Fruit fly (Drosophila melanogaster): ENCODE results near the gene CG13284.

Gene CG13284

DNA sequence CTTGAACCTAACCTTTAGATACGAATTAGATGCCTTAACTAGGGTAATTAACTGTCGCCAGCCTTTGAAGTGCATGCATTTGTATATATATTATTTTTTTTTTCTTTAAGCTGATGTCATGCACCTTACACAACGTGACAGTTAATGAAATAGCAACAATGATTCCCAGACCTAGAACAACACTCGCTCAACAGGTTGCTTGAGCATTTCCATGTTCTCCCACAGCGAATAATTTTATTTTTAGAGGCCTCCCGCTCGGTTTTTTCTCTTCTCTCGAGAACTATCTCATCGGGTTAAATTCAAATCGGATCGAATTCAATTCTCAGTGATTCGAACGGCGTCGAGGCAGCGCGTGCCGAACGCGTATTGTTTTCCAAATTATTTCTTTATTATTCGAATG is 49.8 kb downstream of the CG13284 start, which contains the start of gene Ugt37D1 (continued):
- peak in 1 of 2 experiments; percentile 68 for TF ChIP-seq Pdp1 (GFP tag; optimal IDR thresholded peaks at IDR 0.05)
- TF ChIP-seq jigr1 (GFP tag; IDR thresholded peaks at IDR 0.05) = no peak
- TF ChIP-seq jing (GFP tag; optimal IDR thresholded peaks at IDR 0.05) = no peak
- no peak for TF ChIP-seq Aef1 (GFP tag; IDR thresholded peaks at IDR 0.05)
- no peak for TF ChIP-seq Lhr (GFP tag; optimal IDR thresholded peaks at IDR 0.05)
- TF ChIP-seq NK7.1 (GFP tag; optimal IDR thresholded peaks at IDR 0.05) = no peak
- TF ChIP-seq Adf1 (GFP tag; IDR thresholded peaks at IDR 0.05) = no peak
- TF ChIP-seq CG15601 (tag; optimal IDR thresholded peaks at IDR 0.05) = no peak
- no peak for TF ChIP-seq esg (GFP tag; conservative IDR thresholded peaks at IDR 0.05)
- peak; percentile 9 for TF ChIP-seq sug (tag; optimal IDR thresholded peaks at IDR 0.05)
- TF ChIP-seq dysf (GFP tag; IDR thresholded peaks at IDR 0.05) = no peak
- TF ChIP-seq Six4 (GFP tag; optimal IDR thresholded peaks at IDR 0.05) = no peak
- no peak for TF ChIP-seq lbe (GFP tag; optimal IDR thresholded peaks at IDR 0.05)
- TF ChIP-seq Sox102F (GFP tag; optimal IDR thresholded peaks at IDR 0.05) = no peak
- TF ChIP-seq CG2712 (tag; optimal IDR thresholded peaks at IDR 0.05) = no peak
- TF ChIP-seq pros (GFP tag; optimal IDR thresholded peaks at IDR 0.05) = no peak
- TF ChIP-seq aop (GFP tag; IDR thresholded peaks at IDR 0.05) = no peak
- no peak for TF ChIP-seq CG5953 (GFP tag; IDR thresholded peaks at IDR 0.05)
- TF ChIP-seq sob (GFP tag; IDR thresholded peaks at IDR 0.05) = no peak
- no peak for TF ChIP-seq CG6175 (GFP tag; IDR thresholded peaks at IDR 0.05)
- no peak for TF ChIP-seq fu2 (GFP tag; optimal IDR thresholded peaks at IDR 0.05)
- no peak for TF ChIP-seq dan (GFP tag; IDR thresholded peaks at IDR 0.05)
- no peak for TF ChIP-seq CG33213 (GFP tag; optimal IDR thresholded peaks at IDR 0.05)
- TF ChIP-seq Vsx1 (GFP tag; optimal IDR thresholded peaks at IDR 0.05) = no peak
- TF ChIP-seq Trl (optimal IDR thresholded peaks at IDR 0.05) = peak; percentile 40 to 71
- no peak for TF ChIP-seq Trl (GFP tag; optimal IDR thresholded peaks at IDR 0.05)
- no peak for TF ChIP-seq onecut (GFP tag; IDR thresholded peaks at IDR 0.05)
- no peak for TF ChIP-seq Ravus (GFP tag; IDR thresholded peaks at IDR 0.05)

DNA sequence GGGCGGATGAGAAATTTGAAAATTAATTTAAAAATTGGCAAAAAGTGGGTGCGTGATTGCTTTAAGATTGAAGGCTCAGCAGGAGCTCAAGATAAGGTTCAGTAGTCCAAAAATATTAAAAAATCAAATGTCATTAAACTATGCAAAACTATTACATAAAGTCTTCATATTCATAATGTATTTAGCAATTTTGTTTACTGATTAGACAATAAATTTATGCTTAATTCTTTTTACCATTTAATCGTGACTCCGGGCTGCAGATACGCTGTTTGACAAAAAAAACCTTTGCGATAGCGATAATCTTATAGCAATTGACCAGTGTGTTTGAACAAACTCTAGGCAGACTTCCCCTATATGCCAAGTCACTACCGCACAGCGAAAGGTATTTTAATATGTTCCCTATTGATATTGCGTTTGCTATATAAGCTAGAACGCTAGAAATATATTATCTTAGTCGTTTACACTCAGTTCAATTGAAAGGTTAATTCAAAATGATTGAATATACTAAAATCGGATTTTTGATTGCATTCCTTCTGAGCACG is 52.3 kb downstream of the CG13284 start, which contains the start of gene Ugt37E1:
TSS of gene Ugt37E1 (plus strand) at position 492 of the 542 bp plus-strand sequence.
- TF ChIP-seq Dll (GFP tag; IDR thresholded peaks at IDR 0.05; ENCODE audit: partially characterized antibody) (no peak), wor (GFP tag; IDR thresholded peaks at IDR 0.05) (no peak), exex (tag; optimal IDR thresholded peaks at IDR 0.05) (peak; percentile 59), phol (tag; optimal IDR thresholded peaks at IDR 0.05) (no peak), CG6272 (GFP tag; IDR thresholded peaks at IDR 0.05) (no peak)

dm6 chr2L:16793970-16794369 is 54.5 kb downstream of the CG13284 start, which contains the start of gene Ugt37C2:
Gene Ugt37C2, plus strand, starts transcription at chr2L:16794211.
- TF ChIP-seq lab (GFP tag; optimal IDR thresholded peaks at IDR 0.05) (peak; percentile 27), Usf (GFP tag; optimal IDR thresholded peaks at IDR 0.05) (no peak), Med (GFP tag) (peak; percentile 54), CG11456 (GFP tag; IDR thresholded peaks at IDR 0.05) (0 out of 3 replicates have a peak, but pooled peaks have one; percentile 20), Dip2 (GFP tag; IDR thresholded peaks at IDR 0.05) (no peak), exex (tag; optimal IDR thresholded peaks at IDR 0.05) (peak; percentile 11), run (tag; optimal IDR thresholded peaks at IDR 0.05) (no peak), Trl (optimal IDR thresholded peaks at IDR 0.05) (peak; percentile 58 to 61), Trl (GFP tag; optimal IDR thresholded peaks at IDR 0.05) (no peak), CG3163 (GFP tag; optimal IDR thresholded peaks at IDR 0.05) (peak; percentile 94), CG1024 (GFP tag; IDR thresholded peaks at IDR 0.05) (no peak), CG11247 (GFP tag; IDR thresholded peaks at IDR 0.05) (no peak), CG12769 (tag; optimal IDR thresholded peaks at IDR 0.05) (peak; percentile 40), hbn (GFP tag; IDR thresholded peaks at IDR 0.05; ENCODE audit: partially characterized antibody) (0 out of 2 replicates have a peak, but pooled peaks have one; percentile 28), CG7963 (GFP tag; IDR thresholded peaks at IDR 0.05; ENCODE audit: partially characterized antibody) (0 out of 3 replicates have a peak, but pooled peaks have one; percentile 15), CG8290 (GFP tag; optimal IDR thresholded peaks at IDR 0.05) (no peak), CG8290 (tag; optimal IDR thresholded peaks at IDR 0.05) (peak in 1 of 2 experiments; percentile 12), Jarid2 (GFP tag; optimal IDR thresholded peaks at IDR 0.05) (peak; percentile 80), ranshi (GFP tag; IDR thresholded peaks at IDR 0.05) (0 out of 2 replicates have a peak, but pooled peaks have one; percentile 14), CG11695 (GFP tag; IDR thresholded peaks at IDR 0.05) (no peak), sug (tag; optimal IDR thresholded peaks at IDR 0.05) (peak; percentile 16), CG15601 (tag; optimal IDR thresholded peaks at IDR 0.05) (no peak)
